Worm (Caenorhabditis elegans): Measurements from ENCODE around the gene cyp-33C9.

Gene cyp-33C9

ce11 chrV:3062078-3062477 is 32.3 kb downstream of the cyp-33C9 start, which contains the start of gene srt-15:
TSS of gene srt-15 (minus strand) at chrV:3062178.
- TF ChIP-seq mep-1 (tag; optimal IDR thresholded peaks at IDR 0.05) (no peak), lim-7 (GFP tag; IDR thresholded peaks at IDR 0.05) (no peak), nhr-76 (tag; optimal IDR thresholded peaks at IDR 0.05) (no peak), rbr-2 (tag; optimal IDR thresholded peaks at IDR 0.05) (no peak), dpl-1 (GFP tag; optimal IDR thresholded peaks at IDR 0.05) (no peak), hlh-30 (tag; optimal IDR thresholded peaks at IDR 0.05; ENCODE audit: insufficient read depth) (no peak), lin-39 (tag; optimal IDR thresholded peaks at IDR 0.05) (no peak), cey-2 (tag; optimal IDR thresholded peaks at IDR 0.05; ENCODE audit: borderline replicate concordance, insufficient read depth) (no peak)

- TF ChIP-seq F10B5.3 (tag; optimal IDR thresholded peaks at IDR 0.05) = no peak
- TF ChIP-seq aha-1 (tag) = peak; percentile 24
Measured at ce11 chrV:3058996-3059395, 35.4 kb downstream of the cyp-33C9 start, which contains the start of gene str-244. TSS of gene str-244 (minus strand) at chrV:3059096.

- TF ChIP-seq tag-97 (GFP tag; IDR thresholded peaks at IDR 0.05) (no peak), nhr-48 (tag; optimal IDR thresholded peaks at IDR 0.05) (no peak)
Measured at ce11 chrV:3054254-3054653, 40.1 kb downstream of the cyp-33C9 start, which contains the start of gene C50H11.8. TSS of gene C50H11.8 (plus strand) at chrV:3054554.

- no peak for TF ChIP-seq nhr-76 (tag; optimal IDR thresholded peaks at IDR 0.05)
- no peak for TF ChIP-seq hlh-11 (tag; optimal IDR thresholded peaks at IDR 0.05)
- no peak for TF ChIP-seq ceh-32 (tag; optimal IDR thresholded peaks at IDR 0.05; ENCODE audit: poor library complexity)
- peak; percentile 83 for TF ChIP-seq aha-1 (tag)
- peak; percentile 72 for TF ChIP-seq set-16 (GFP tag; IDR thresholded peaks at IDR 0.05)
- TF ChIP-seq lin-13 (GFP tag; optimal IDR thresholded peaks at IDR 0.05) = no peak
- no peak for TF ChIP-seq nhr-41 (GFP tag; IDR thresholded peaks at IDR 0.05)
Measured at ce11 chrV:3046364-3046763, 48.0 kb downstream of the cyp-33C9 start.

ce11 chrV:3044837-3045236 is 49.5 kb downstream of the cyp-33C9 start, which contains the start of gene F59D6.1:
TSS of gene F59D6.1 (plus strand) at chrV:3045137.
- TF ChIP-seq zip-11 (GFP tag; IDR thresholded peaks at IDR 0.05) = no peak
- no peak for TF ChIP-seq hif-1 (tag; optimal IDR thresholded peaks at IDR 0.05)
- TF ChIP-seq Y105C5A.15 (GFP tag; IDR thresholded peaks at IDR 0.05) = no peak
- TF ChIP-seq nhr-102 (tag; optimal IDR thresholded peaks at IDR 0.05) = no peak
- TF ChIP-seq T26A8.4 (GFP tag; IDR thresholded peaks at IDR 0.05) = no peak
- no peak for TF ChIP-seq pha-4 (GFP tag; IDR thresholded peaks at IDR 0.05)
- no peak for TF ChIP-seq pha-4 (tag; optimal IDR thresholded peaks at IDR 0.05)
- TF ChIP-seq snpc-1.2 (GFP tag; IDR thresholded peaks at IDR 0.05) = no peak
- no peak for TF ChIP-seq tag-97 (GFP tag; IDR thresholded peaks at IDR 0.05)
